Worm (Caenorhabditis elegans) whole organism, L1 larva: Measurements from ENCODE around the gene Y50E8A.5.

Experiments
- ama-1 ChIP-seq: fragments of 150-350 bp; optimal IDR thresholded peaks from 2 replicates; lab custom pipeline; 2014
- elt-2 ChIP-seq: sonication (generic microtip); optimal IDR thresholded peaks from 2 replicates; lab custom pipeline; 2016; ENCODE audit warnings: missing genetic modification characterization, mild to moderate bottlenecking, inconsistent platforms, missing compliant biosample characterization, missing genetic modification reagents
- hlh-17 ChIP-seq: fragments of 200-800 bp; sonication (Bioruptor generic); optimal IDR thresholded peaks from 2 replicates; lab custom pipeline; 2018; ENCODE audit warnings: missing genetic modification characterization, mild to moderate bottlenecking, missing compliant biosample characterization, moderate library complexity, borderline replicate concordance
- mdl-1 ChIP-seq, 2 experiments: fragments of 150-350 bp; optimal IDR thresholded peaks; 2 replicates each; lab custom pipeline; 2014 to 2017; ENCODE audit warnings: missing biosample characterization in 2 of 2, missing genetic modification characterization in 2 of 2, inconsistent platforms in 1 of 2
- mep-1 ChIP-seq: fragments of 150-350 bp; optimal IDR thresholded peaks from 2 replicates; lab custom pipeline; 2014; ENCODE audit warnings: missing biosample characterization, missing genetic modification characterization
- nhr-12 ChIP-seq: sonication (generic microtip); optimal IDR thresholded peaks from 2 replicates; lab custom pipeline; 2017; ENCODE audit warnings: missing biosample characterization, missing genetic modification characterization
- pqm-1 ChIP-seq: sonication (generic microtip); optimal IDR thresholded peaks from 3 replicates; lab custom pipeline; 2017; ENCODE audit warnings: missing biosample characterization, missing genetic modification characterization
- rnt-1 ChIP-seq: sonication (generic microtip); optimal IDR thresholded peaks from 2 replicates; lab custom pipeline; 2016; ENCODE audit warnings: mild to moderate bottlenecking, missing genetic modification characterization, moderate library complexity, missing compliant biosample characterization
- skn-1 ChIP-seq: fragments of 150-350 bp; optimal IDR thresholded peaks from 2 replicates; lab custom pipeline; 2014; ENCODE audit warnings: missing biosample characterization, missing genetic modification characterization
- tbx-2 ChIP-seq: sonication (generic microtip); optimal IDR thresholded peaks from 2 replicates; lab custom pipeline; 2016; ENCODE audit warnings: missing genetic modification characterization, missing compliant biosample characterization
- xbp-1 ChIP-seq: sonication (generic microtip); optimal IDR thresholded peaks from 2 replicates; lab custom pipeline; 2016; ENCODE audit warnings: missing genetic modification characterization, missing compliant biosample characterization
- ztf-4 ChIP-seq: fragments of 150-350 bp; optimal IDR thresholded peaks from 2 replicates; lab custom pipeline; 2014; ENCODE audit warnings: missing biosample characterization, missing genetic modification characterization

DNA sequence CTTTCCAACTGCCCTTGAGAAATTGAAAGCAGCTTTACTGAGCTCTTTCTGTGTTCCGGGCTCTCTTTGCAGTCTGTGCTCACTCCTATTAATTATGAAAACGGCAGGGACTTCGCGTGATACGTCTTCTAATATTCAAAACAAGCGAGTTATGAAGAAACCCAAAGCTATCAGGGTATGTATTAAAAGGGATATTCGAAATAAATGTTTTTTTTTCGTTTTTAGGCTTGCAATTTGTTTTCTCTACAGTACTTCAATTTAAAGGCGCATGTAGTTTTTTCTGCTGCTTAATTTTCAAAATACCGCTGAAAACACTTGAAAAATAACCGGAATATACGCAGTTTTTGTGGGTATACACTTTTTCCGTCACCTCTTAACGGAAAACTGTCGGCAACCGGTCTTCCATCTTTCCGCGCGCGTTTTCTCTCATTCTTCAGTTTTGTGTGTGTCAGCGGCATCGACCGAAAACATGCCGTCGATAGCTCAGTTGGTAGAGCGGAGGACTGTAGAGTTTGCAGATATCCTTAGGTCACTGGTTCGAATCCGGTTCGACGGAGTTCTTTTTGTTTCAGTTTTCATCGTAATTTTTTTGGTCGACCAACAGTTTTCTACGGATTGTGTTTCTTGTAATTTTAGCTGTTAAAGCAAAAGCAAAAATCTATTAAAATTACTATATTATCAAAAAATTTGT, 47.5 kb downstream of the Y50E8A.5 start, which contains the start of gene gasr-8:
- TF ChIP-seq mdl-1 (tag; optimal IDR thresholded peaks at IDR 0.05; lab: Kevin White, UChicago) (no peak), ama-1 (lab: Kevin White, UChicago) (no peak), elt-2 (no peak), mep-1 (tag; lab: Kevin White, UChicago) (no peak), ztf-4 (no peak), xbp-1 (tag; lab: Kevin White, UChicago) (no peak), skn-1 (tag; lab: Kevin White, UChicago) (no peak), tbx-2 (tag; lab: Kevin White, UChicago) (no peak), rnt-1 (tag; lab: Kevin White, UChicago) (no peak), nhr-12 (no peak), hlh-17 (GFP tag; lab: Kevin White, UChicago) (no peak), pqm-1 (tag; lab: Kevin White, UChicago) (no peak)
